Fruit fly (Drosophila melanogaster) whole organism, wandering third instar larva: ENCODE measurements around the gene Sgs1.

Experiments used
- Abd-B ChIP-seq: fragments of >200 bp; optimal IDR thresholded peaks from 2 replicates; lab custom pipeline; 2017; ENCODE audit warnings: missing biosample characterization, missing genetic modification characterization
- CG32264 ChIP-seq: fragments of 200-800 bp; sonication (Bioruptor generic); optimal IDR thresholded peaks from 2 replicates; lab custom pipeline; 2016; ENCODE audit warnings: missing biosample characterization, missing genetic modification characterization
- Dif ChIP-seq: fragments of 200-275, 200-300 bp; sonication (Bioruptor generic); optimal IDR thresholded peaks from 2 replicates; lab custom pipeline; 2018; ENCODE audit warnings: missing biosample characterization, missing genetic modification characterization; ENCODE audit not compliant: partially characterized antibody
- GATAd ChIP-seq: sonication (Bioruptor generic); optimal IDR thresholded peaks from 2 replicates; lab custom pipeline; 2016; ENCODE audit warnings: missing biosample characterization, missing genetic modification characterization
- Hr83 ChIP-seq: fragments of 200-300 bp; sonication (Bioruptor generic); optimal IDR thresholded peaks from 2 replicates; lab custom pipeline; 2016; ENCODE audit warnings: missing biosample characterization, mild to moderate bottlenecking, missing genetic modification characterization, moderate library complexity; ENCODE audit not compliant: poor library complexity, severe bottlenecking
- Jra ChIP-seq: sonication (Bioruptor generic); optimal IDR thresholded peaks from 2 replicates; lab custom pipeline; 2016; ENCODE audit warnings: missing biosample characterization, missing genetic modification characterization
- Mio ChIP-seq: sonication (Bioruptor generic); optimal IDR thresholded peaks from 2 replicates; lab custom pipeline; 2016; ENCODE audit warnings: missing biosample characterization, missing genetic modification characterization
- N ChIP-seq: fragments of >200 bp; optimal IDR thresholded peaks from 2 replicates; lab custom pipeline; 2018; ENCODE audit warnings: missing biosample characterization, missing external identifiers, missing genetic modification characterization
- OdsH ChIP-seq: fragments of 200-800 bp; sonication (Bioruptor generic); optimal IDR thresholded peaks from 2 replicates; lab custom pipeline; 2016; ENCODE audit warnings: missing biosample characterization, mild to moderate bottlenecking, missing genetic modification characterization
- Rel ChIP-seq, 2 experiments: fragments of 200-800 bp; sonication (Bioruptor generic) in 1 of 2; optimal IDR thresholded peaks; 2 replicates in 1 of 2; 3 replicates in 1 of 2; lab custom pipeline; 2016 to 2019; ENCODE audit warnings: mild to moderate bottlenecking in 2 of 2, missing biosample characterization in 2 of 2, missing genetic modification characterization in 2 of 2, moderate library complexity in 1 of 2
- Sp1 ChIP-seq: fragments of 200-800 bp; sonication (Bioruptor generic); optimal IDR thresholded peaks from 3 replicates; lab custom pipeline; 2019; ENCODE audit warnings: missing biosample characterization, mild to moderate bottlenecking, missing genetic modification characterization, moderate library complexity
- Vsx2 ChIP-seq: fragments of 200-300, 225-300 bp; sonication (Bioruptor generic); optimal IDR thresholded peaks from 2 replicates; lab custom pipeline; 2018; ENCODE audit warnings: missing biosample characterization, missing genetic modification characterization; ENCODE audit not compliant: partially characterized antibody
- br ChIP-seq: fragments of 200-800 bp; sonication (Bioruptor generic); optimal IDR thresholded peaks from 2 replicates; lab custom pipeline; 2016; ENCODE audit warnings: missing biosample characterization, missing genetic modification characterization
- dl ChIP-seq, 2 experiments: fragments of 175-275, 200-275 bp in 1 of 2; fragments of 200-275 bp in 1 of 2; sonication (Bioruptor generic); optimal IDR thresholded peaks; lab custom pipeline; 2018; ENCODE audit warnings: mild to moderate bottlenecking in 2 of 2, missing biosample characterization in 2 of 2, missing genetic modification characterization in 2 of 2, moderate library complexity in 2 of 2; ENCODE audit not compliant: partially characterized antibody in 2 of 2, insufficient read depth in 1 of 2
- dmrt93B ChIP-seq: fragments of 200-800 bp; sonication (Bioruptor generic); optimal IDR thresholded peaks from 2 replicates; lab custom pipeline; 2018; ENCODE audit warnings: missing biosample characterization, mild to moderate bottlenecking, missing genetic modification characterization
- fru ChIP-seq: fragments of 200-800 bp; sonication (Bioruptor generic); optimal IDR thresholded peaks from 3 replicates; lab custom pipeline; 2016; ENCODE audit warnings: missing biosample characterization, mild to moderate bottlenecking, missing genetic modification characterization
- h ChIP-seq: fragments of 200-800 bp; sonication (Bioruptor generic); optimal IDR thresholded peaks from 3 replicates; lab custom pipeline; 2016; ENCODE audit warnings: missing biosample characterization, mild to moderate bottlenecking, missing genetic modification characterization
- jim ChIP-seq: fragments of 175-275, 200-325 bp; sonication (Bioruptor generic); optimal IDR thresholded peaks from 2 replicates; lab custom pipeline; 2016; ENCODE audit warnings: missing biosample characterization, mild to moderate bottlenecking, missing genetic modification characterization
- pan ChIP-seq: fragments of >200 bp; optimal IDR thresholded peaks from 2 replicates; lab custom pipeline; 2017
- psq ChIP-seq: fragments of 200-800 bp; sonication (Bioruptor generic); optimal IDR thresholded peaks from 3 replicates; lab custom pipeline; 2017; ENCODE audit warnings: missing biosample characterization, mild to moderate bottlenecking, missing genetic modification characterization, moderate library complexity
- rgr ChIP-seq: fragments of 200-800 bp; sonication (Bioruptor generic); optimal IDR thresholded peaks from 3 replicates; lab custom pipeline; 2016; ENCODE audit warnings: missing biosample characterization, mild to moderate bottlenecking, missing genetic modification characterization
- sage ChIP-seq: fragments of 200-800 bp; sonication (Bioruptor generic); optimal IDR thresholded peaks from 2 replicates; lab custom pipeline; 2016; ENCODE audit warnings: missing biosample characterization, mild to moderate bottlenecking, missing genetic modification characterization
- sv ChIP-seq: fragments of 200-800 bp; sonication (Bioruptor generic); optimal IDR thresholded peaks from 3 replicates; lab custom pipeline; 2016; ENCODE audit warnings: missing biosample characterization, missing genetic modification characterization
- tai ChIP-seq: sonication (Bioruptor generic); optimal IDR thresholded peaks from 2 replicates; lab custom pipeline; 2016; ENCODE audit warnings: missing biosample characterization, missing genetic modification characterization

Sgs1 gene

dm6 chr2L:4895902-4896301, 41.3 kb upstream of the Sgs1 start:
- TF ChIP-seq Rel (GFP tag; optimal IDR thresholded peaks at IDR 0.05; lab: Kevin White, UChicago) (no peak), Rel (tag; optimal IDR thresholded peaks at IDR 0.05; lab: Kevin White, UChicago) (peak; percentile 74), Jra (no peak), Mio (no peak), dl (GFP tag; optimal IDR thresholded peaks at IDR 0.05; lab: Kevin White, UChicago; ENCODE audit: insufficient read depth in 1 of 2, partially characterized antibody in 2 of 2) (no peak), psq (GFP tag; lab: Kevin White, UChicago) (no peak), N (GFP tag; lab: Kevin White, UChicago) (no peak), Hr83 (GFP tag; lab: Kevin White, UChicago) (no peak), GATAd (GFP tag; lab: Kevin White, UChicago) (no peak)

DNA sequence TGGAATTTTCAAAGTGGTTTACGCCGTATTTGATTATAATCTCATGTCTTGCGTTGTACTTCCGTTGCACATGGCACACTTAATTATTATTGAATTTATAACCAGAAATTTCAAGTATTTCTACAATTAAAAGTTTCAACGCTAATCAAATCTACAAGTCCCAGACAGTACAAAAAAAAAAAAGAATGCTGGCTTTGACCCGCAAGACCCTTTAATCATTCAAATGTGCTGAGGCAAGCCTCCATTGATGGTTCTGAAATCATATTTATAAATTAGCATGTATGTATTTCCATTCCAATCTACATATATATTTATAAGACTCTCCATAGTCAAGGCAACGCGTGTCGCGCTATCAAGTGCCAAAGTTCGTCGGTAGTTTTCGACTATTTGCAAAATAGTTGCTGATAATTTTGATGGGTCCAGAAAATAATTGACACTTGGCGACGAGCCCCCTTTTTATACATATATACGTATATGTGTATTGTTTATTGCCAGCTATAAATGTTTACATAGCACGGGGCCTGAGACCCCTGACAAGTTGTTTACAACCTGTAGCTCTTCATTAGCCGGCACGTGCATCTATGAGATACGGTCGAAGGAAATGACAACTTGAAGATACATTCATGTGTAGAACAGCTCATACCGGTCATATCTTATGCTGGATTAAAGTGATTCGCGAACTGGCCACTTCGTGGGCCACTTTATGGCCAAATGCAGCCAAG, 40.6 kb upstream of the Sgs1 start:
- no peak for TF ChIP-seq N (GFP tag; lab: Kevin White, UChicago)
- no peak for TF ChIP-seq Dif (GFP tag; lab: Kevin White, UChicago)
- no peak for TF ChIP-seq rgr (GFP tag; lab: Kevin White, UChicago)
- TF ChIP-seq fru (GFP tag; lab: Kevin White, UChicago): no peak
- no peak for TF ChIP-seq Vsx2
- no peak for TF ChIP-seq Jra
- TF ChIP-seq br (GFP tag; lab: Kevin White, UChicago): no peak
- TF ChIP-seq OdsH (GFP tag; lab: Kevin White, UChicago): no peak

dm6 chr2L:4898165-4898564, 39.0 kb upstream of the Sgs1 start:
- TF ChIP-seq tai (GFP tag; lab: Kevin White, UChicago) (no peak), Sp1 (GFP tag; lab: Kevin White, UChicago) (no peak)

DNA sequence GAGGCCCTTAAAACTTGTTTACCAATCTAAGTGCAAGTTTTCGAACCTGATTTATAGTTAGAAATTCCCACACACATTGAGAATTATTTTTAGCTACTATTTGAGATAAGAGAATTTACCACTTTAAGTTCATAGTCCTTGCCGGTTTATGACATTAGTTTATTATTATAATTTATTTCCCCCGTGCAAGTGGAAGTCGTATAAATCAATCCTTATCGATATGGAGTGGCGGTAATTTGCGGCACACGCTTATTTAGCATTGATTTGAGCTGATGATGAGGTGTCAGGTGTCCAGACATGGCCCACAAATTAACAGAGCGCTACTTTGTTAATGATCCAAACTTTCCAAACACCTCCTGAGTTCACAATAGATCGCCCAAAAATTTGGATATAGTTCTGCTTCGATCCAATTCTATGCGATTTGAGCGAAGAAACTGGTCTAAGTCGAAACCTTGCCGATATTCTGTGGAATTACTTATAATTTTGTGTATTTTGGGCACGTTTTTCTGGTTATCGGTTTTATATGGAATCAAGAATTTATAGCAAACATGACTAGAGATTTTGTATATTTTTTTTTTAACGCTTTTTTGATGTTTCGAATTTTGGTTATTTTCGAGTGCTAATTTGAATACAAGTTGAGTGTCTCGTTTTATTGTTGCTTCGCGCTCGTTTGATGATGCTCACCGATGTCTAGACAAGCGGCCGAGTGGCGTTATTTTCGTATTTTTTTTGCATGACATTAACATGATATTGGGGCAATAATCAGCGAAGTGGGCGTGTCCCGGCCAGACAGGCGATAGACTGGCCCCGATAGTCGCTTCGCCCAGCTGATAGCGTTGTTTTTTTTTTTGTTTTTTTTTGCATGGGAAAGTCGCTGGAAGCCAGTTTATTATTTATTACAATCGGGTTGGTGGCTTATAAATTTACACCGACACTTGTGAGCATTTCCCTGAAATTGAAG, 37.3 kb upstream of the Sgs1 start:
- TF ChIP-seq dmrt93B (GFP tag; lab: Kevin White, UChicago) (no peak), Dif (GFP tag; lab: Kevin White, UChicago) (no peak), Hr83 (GFP tag; lab: Kevin White, UChicago) (peak; percentile 40), Vsx2 (peak; percentile 32), Rel (GFP tag; optimal IDR thresholded peaks at IDR 0.05; lab: Kevin White, UChicago) (no peak), Rel (tag; optimal IDR thresholded peaks at IDR 0.05; lab: Kevin White, UChicago) (peak; percentile 26)
- TF ChIP-seq, all 38 proteins: peak for 3

- TF ChIP-seq psq (GFP tag; lab: Kevin White, UChicago) (no peak), sage (no peak), Hr83 (GFP tag; lab: Kevin White, UChicago) (no peak), Abd-B (GFP tag; lab: Kevin White, UChicago) (no peak), Dif (GFP tag; lab: Kevin White, UChicago) (no peak), rgr (GFP tag; lab: Kevin White, UChicago) (no peak), jim (no peak), Sp1 (GFP tag; lab: Kevin White, UChicago) (no peak), sv (GFP tag; lab: Kevin White, UChicago) (no peak), Mio (no peak), CG32264 (GFP tag; lab: Kevin White, UChicago) (no peak), pan (lab: Kevin White, UChicago) (no peak), Vsx2 (no peak), h (GFP tag; lab: Kevin White, UChicago) (no peak)
Observed at dm6 chr2L:4903838-4904237, 33.4 kb upstream of the Sgs1 start.
